Fruit fly (Drosophila melanogaster) whole organism, wandering third instar larva: Measurements from ENCODE around the gene CG7272.

Experiments used
- Mio ChIP-seq: sonication (Bioruptor generic); optimal IDR thresholded peaks from 2 replicates; lab custom pipeline; 2016; ENCODE audit warnings: missing biosample characterization, missing genetic modification characterization
- OdsH ChIP-seq: fragments of 200-800 bp; sonication (Bioruptor generic); optimal IDR thresholded peaks from 2 replicates; lab custom pipeline; 2016; ENCODE audit warnings: missing biosample characterization, mild to moderate bottlenecking, missing genetic modification characterization
- Vsx2 ChIP-seq: fragments of 200-300, 225-300 bp; sonication (Bioruptor generic); optimal IDR thresholded peaks from 2 replicates; lab custom pipeline; 2018; ENCODE audit warnings: missing biosample characterization, missing genetic modification characterization; ENCODE audit not compliant: partially characterized antibody
- br ChIP-seq: fragments of 200-800 bp; sonication (Bioruptor generic); optimal IDR thresholded peaks from 2 replicates; lab custom pipeline; 2016; ENCODE audit warnings: missing biosample characterization, missing genetic modification characterization
- brk ChIP-seq: fragments of 200-800 bp; sonication (Bioruptor generic); optimal IDR thresholded peaks from 2 replicates; lab custom pipeline; 2016; ENCODE audit warnings: missing biosample characterization, mild to moderate bottlenecking, missing genetic modification characterization
- dl ChIP-seq, 2 experiments: fragments of 175-275, 200-275 bp in 1 of 2; fragments of 200-275 bp in 1 of 2; sonication (Bioruptor generic); optimal IDR thresholded peaks; lab custom pipeline; 2018; ENCODE audit warnings: mild to moderate bottlenecking in 2 of 2, missing biosample characterization in 2 of 2, missing genetic modification characterization in 2 of 2, moderate library complexity in 2 of 2; ENCODE audit not compliant: partially characterized antibody in 2 of 2, insufficient read depth in 1 of 2
- h ChIP-seq: fragments of 200-800 bp; sonication (Bioruptor generic); optimal IDR thresholded peaks from 3 replicates; lab custom pipeline; 2016; ENCODE audit warnings: missing biosample characterization, mild to moderate bottlenecking, missing genetic modification characterization
- lola ChIP-seq: fragments of >200 bp; optimal IDR thresholded peaks from 2 replicates; lab custom pipeline; 2017; ENCODE audit warnings: missing biosample characterization, missing genetic modification characterization
- pan ChIP-seq: fragments of >200 bp; optimal IDR thresholded peaks from 2 replicates; lab custom pipeline; 2017
- psq ChIP-seq: fragments of 200-800 bp; sonication (Bioruptor generic); optimal IDR thresholded peaks from 3 replicates; lab custom pipeline; 2017; ENCODE audit warnings: missing biosample characterization, mild to moderate bottlenecking, missing genetic modification characterization, moderate library complexity
- woc ChIP-seq: sonication (Bioruptor generic); optimal IDR thresholded peaks from 2 replicates; lab custom pipeline; 2016; ENCODE audit warnings: missing biosample characterization, mild to moderate bottlenecking, missing genetic modification characterization

- TF ChIP-seq Mio (GFP tag; lab: Kevin White, UChicago) (no peak), brk (no peak), pan (lab: Kevin White, UChicago) (no peak), h (GFP tag; lab: Kevin White, UChicago) (no peak), psq (GFP tag; lab: Kevin White, UChicago) (no peak), Vsx2 (no peak), OdsH (GFP tag; lab: Kevin White, UChicago) (no peak), br (GFP tag; lab: Kevin White, UChicago) (no peak), woc (no peak), dl (GFP tag; optimal IDR thresholded peaks at IDR 0.05; lab: Kevin White, UChicago; ENCODE audit: insufficient read depth in 1 of 2, partially characterized antibody in 2 of 2) (no peak), lola (no peak)
Measured at dm6 chr3L:15540682-15541081, 39.9 kb downstream of the CG7272 start.
